Fruit fly (Drosophila melanogaster) whole organism, embryonic: ENCODE data around the gene CG5510.
A peak's percentile ranks its signal among the peaks of the same experiment; 100 is the strongest.

Source experiments
- CG10267 ChIP-seq: fragments of 200-800 bp; sonication (Bioruptor generic); optimal IDR thresholded peaks from 2 replicates; lab custom pipeline; 2018; ENCODE audit warnings: missing biosample characterization, mild to moderate bottlenecking, missing genetic modification characterization, moderate library complexity
- CG12219 ChIP-seq: fragments of 200-800 bp; sonication (Bioruptor generic); optimal IDR thresholded peaks from 3 replicates; lab custom pipeline; 2018; ENCODE audit warnings: missing biosample characterization, mild to moderate bottlenecking, missing genetic modification characterization
- CG12391 ChIP-seq: fragments of 200-800 bp; sonication (Bioruptor generic); optimal IDR thresholded peaks from 3 replicates; lab custom pipeline; 2018; ENCODE audit warnings: missing biosample characterization, mild to moderate bottlenecking, missing genetic modification characterization, moderate library complexity
- CG13287 ChIP-seq: fragments of 200-800 bp; sonication (Bioruptor generic); IDR thresholded peaks from 2 replicates; pipeline ENCODE4 v1.3.6; 2022; ENCODE audit warnings: missing biosample characterization, missing genetic modification characterization; ENCODE audit not compliant: partially characterized antibody
- CG14441 ChIP-seq: fragments of 200-800 bp; sonication (Bioruptor generic); IDR thresholded peaks from 2 replicates; pipeline ENCODE4 v1.3.6; 2022; ENCODE audit warnings: missing biosample characterization, missing genetic modification characterization
- CG14965 ChIP-seq: fragments of 200-800 bp; sonication (Bioruptor generic); optimal IDR thresholded peaks from 2 replicates; lab custom pipeline; 2016; ENCODE audit warnings: missing biosample characterization, missing genetic modification characterization, borderline replicate concordance
- CG16815 ChIP-seq: fragments of 200-800 bp; sonication (Bioruptor generic); optimal IDR thresholded peaks from 3 replicates; lab custom pipeline; 2017; ENCODE audit warnings: missing biosample characterization, mild to moderate bottlenecking, missing genetic modification characterization
- CG17568 ChIP-seq: fragments of 200-800 bp; sonication (Bioruptor generic); optimal IDR thresholded peaks from 2 replicates; lab custom pipeline; 2018; ENCODE audit warnings: missing biosample characterization, mild to moderate bottlenecking, missing genetic modification characterization, moderate library complexity
- CG17802 ChIP-seq: fragments of 200-800 bp; sonication (Bioruptor generic); optimal IDR thresholded peaks from 2 replicates; lab custom pipeline; 2018; ENCODE audit warnings: missing biosample characterization, mild to moderate bottlenecking, missing genetic modification characterization, moderate library complexity
- CG18262 ChIP-seq: fragments of 200-800 bp; optimal IDR thresholded peaks from 3 replicates; lab custom pipeline; 2019; ENCODE audit warnings: missing biosample characterization, mild to moderate bottlenecking, missing genetic modification characterization, moderate library complexity
- CG2202 ChIP-seq: fragments of 200-800 bp; sonication (Bioruptor generic); optimal IDR thresholded peaks from 2 replicates; lab custom pipeline; 2018; ENCODE audit warnings: missing biosample characterization, mild to moderate bottlenecking, missing genetic modification characterization
- CG2678 ChIP-seq: fragments of 200-800 bp; sonication (Bioruptor generic); optimal IDR thresholded peaks from 3 replicates; lab custom pipeline; 2019; ENCODE audit warnings: missing biosample characterization, mild to moderate bottlenecking, missing genetic modification characterization, moderate library complexity
- CG2712 ChIP-seq: fragments of 200-800 bp; optimal IDR thresholded peaks from 3 replicates; lab custom pipeline; 2019; ENCODE audit warnings: missing biosample characterization, mild to moderate bottlenecking, missing genetic modification characterization, moderate library complexity
- CG30020 ChIP-seq: fragments of 200-800 bp; optimal IDR thresholded peaks from 2 replicates; lab custom pipeline; 2019; ENCODE audit warnings: missing biosample characterization, mild to moderate bottlenecking, missing genetic modification characterization, moderate library complexity
- CG4404 ChIP-seq: fragments of 200-800 bp; sonication (Bioruptor generic); IDR thresholded peaks from 2 replicates; pipeline ENCODE4 v1.3.6; 2022; ENCODE audit warnings: missing biosample characterization, missing genetic modification characterization
- CG7357 ChIP-seq: fragments of 200-800 bp; sonication (Bioruptor generic); IDR thresholded peaks from 3 replicates; pipeline ENCODE4 v1.3.6; 2022; ENCODE audit warnings: missing biosample characterization, missing genetic modification characterization
- CG7556 ChIP-seq: fragments of 200-800 bp; sonication (Bioruptor generic); optimal IDR thresholded peaks from 2 replicates; lab custom pipeline; 2017; ENCODE audit warnings: missing biosample characterization, mild to moderate bottlenecking, missing genetic modification characterization
- CG7963 ChIP-seq: fragments of 200-800 bp; sonication (Bioruptor generic); IDR thresholded peaks from 3 replicates; pipeline ENCODE4 v1.3.6; 2022; ENCODE audit warnings: missing biosample characterization, missing genetic modification characterization; ENCODE audit not compliant: partially characterized antibody
- CG8478 ChIP-seq: fragments of >200 bp; optimal IDR thresholded peaks from 2 replicates; lab custom pipeline; 2018
- CG8924 ChIP-seq: fragments of 200-800 bp; optimal IDR thresholded peaks from 3 replicates; lab custom pipeline; 2019; ENCODE audit warnings: missing biosample characterization, mild to moderate bottlenecking, missing genetic modification characterization, moderate library complexity
- Dip3 ChIP-seq: fragments of 200-800 bp; sonication (Bioruptor generic); optimal IDR thresholded peaks from 3 replicates; lab custom pipeline; 2016; ENCODE audit warnings: missing biosample characterization, missing genetic modification characterization
- E2f2 ChIP-seq: fragments of 200-800 bp; sonication (Bioruptor generic); IDR thresholded peaks from 2 replicates; pipeline ENCODE4 v1.3.6; 2022; ENCODE audit warnings: missing biosample characterization, missing genetic modification characterization
- HHEX ChIP-seq: fragments of 200-800 bp; sonication (Bioruptor generic); optimal IDR thresholded peaks from 3 replicates; lab custom pipeline; 2017; ENCODE audit warnings: missing biosample characterization, mild to moderate bottlenecking, missing genetic modification characterization, missing genetic modification reagents
- Hr78 ChIP-seq, 2 experiments: fragments of 200-800 bp in 1 of 2; fragments of >200 bp in 1 of 2; sonication (Bioruptor generic) in 1 of 2; optimal IDR thresholded peaks; 2 replicates each; lab custom pipeline; 2017 to 2019; ENCODE audit warnings: missing biosample characterization in 2 of 2, missing genetic modification characterization in 2 of 2, mild to moderate bottlenecking in 1 of 2, moderate library complexity in 1 of 2
- Poxn ChIP-seq: fragments of 200-800 bp; sonication (Bioruptor generic); IDR thresholded peaks from 2 replicates; pipeline ENCODE4 v1.3.6; 2022; ENCODE audit warnings: missing biosample characterization, missing genetic modification characterization
- Rx ChIP-seq: fragments of 200-800 bp; sonication (Bioruptor generic); IDR thresholded peaks from 2 replicates; pipeline ENCODE4 v1.3.6; 2022; ENCODE audit warnings: missing biosample characterization, missing genetic modification characterization
- Sry-δ ChIP-seq: fragments of 200-800 bp; sonication (Bioruptor generic); optimal IDR thresholded peaks from 2 replicates; lab custom pipeline; 2016; ENCODE audit warnings: missing biosample characterization, missing genetic modification characterization
- Stat92E ChIP-seq, 3 experiments: fragments of >200 bp in 2 of 3; fragments of 200-800 bp in 1 of 3; sonication (Bioruptor generic) in 1 of 3; optimal IDR thresholded peaks; 2 replicates each; lab custom pipeline; 2017 to 2019; ENCODE audit warnings: missing biosample characterization in 3 of 3, missing genetic modification characterization in 3 of 3, mild to moderate bottlenecking in 1 of 3, moderate library complexity in 1 of 3
- ab ChIP-seq: fragments of 200-800 bp; sonication (Bioruptor generic); optimal IDR thresholded peaks from 2 replicates; lab custom pipeline; 2016; ENCODE audit warnings: missing biosample characterization, missing genetic modification characterization
- abd-A ChIP-seq: fragments of 200-800 bp; sonication (Bioruptor generic); optimal IDR thresholded peaks from 3 replicates; lab custom pipeline; 2019; ENCODE audit warnings: missing biosample characterization, mild to moderate bottlenecking, missing genetic modification characterization, moderate library complexity
- ac ChIP-seq: fragments of 200-800 bp; sonication (Bioruptor generic); optimal IDR thresholded peaks from 3 replicates; lab custom pipeline; 2017; ENCODE audit warnings: missing biosample characterization, mild to moderate bottlenecking, missing genetic modification characterization
- bbx ChIP-seq: fragments of 200-800 bp; sonication (Bioruptor generic); IDR thresholded peaks from 2 replicates; pipeline ENCODE4 v1.3.6; 2022; ENCODE audit warnings: missing biosample characterization, missing genetic modification characterization; ENCODE audit not compliant: partially characterized antibody
- bcd ChIP-seq: fragments of 200-800 bp; sonication (Bioruptor generic); optimal IDR thresholded peaks from 2 replicates; lab custom pipeline; 2017; ENCODE audit warnings: missing biosample characterization, mild to moderate bottlenecking, missing genetic modification characterization
- da ChIP-seq: fragments of 200-800 bp; sonication (Bioruptor generic); optimal IDR thresholded peaks from 2 replicates; lab custom pipeline; 2016; ENCODE audit warnings: missing biosample characterization, missing genetic modification characterization
- dmrt11E ChIP-seq: fragments of 200-800 bp; sonication (Bioruptor generic); optimal IDR thresholded peaks from 3 replicates; lab custom pipeline; 2018; ENCODE audit warnings: missing biosample characterization, mild to moderate bottlenecking, missing genetic modification characterization, moderate library complexity
- eyg ChIP-seq: fragments of 200-800 bp; sonication (Bioruptor generic); optimal IDR thresholded peaks from 3 replicates; lab custom pipeline; 2016; ENCODE audit warnings: missing biosample characterization, missing genetic modification characterization
- gcm ChIP-seq: fragments of 200-800 bp; sonication (Bioruptor generic); optimal IDR thresholded peaks from 2 replicates; lab custom pipeline; 2019; ENCODE audit warnings: missing biosample characterization, mild to moderate bottlenecking, missing genetic modification characterization, moderate library complexity
- hbn ChIP-seq: fragments of 200-800 bp; sonication (Bioruptor generic); IDR thresholded peaks from 2 replicates; pipeline ENCODE4 v1.3.6; 2022; ENCODE audit warnings: missing biosample characterization, missing genetic modification characterization; ENCODE audit not compliant: partially characterized antibody
- ind ChIP-seq: fragments of 200-800 bp; sonication (Bioruptor generic); optimal IDR thresholded peaks from 3 replicates; lab custom pipeline; 2016; ENCODE audit warnings: missing biosample characterization, missing genetic modification characterization
- lmd ChIP-seq: fragments of 200-800 bp; sonication (Bioruptor generic); IDR thresholded peaks from 2 replicates; pipeline ENCODE4 v1.3.6; 2022; ENCODE audit warnings: missing biosample characterization, missing genetic modification characterization
- maf-S ChIP-seq: fragments of 200-800 bp; sonication (Bioruptor generic); optimal IDR thresholded peaks from 2 replicates; lab custom pipeline; 2016; ENCODE audit warnings: missing biosample characterization, missing genetic modification characterization
- phol ChIP-seq: fragments of 200-800 bp; sonication (Bioruptor generic); optimal IDR thresholded peaks from 3 replicates; lab custom pipeline; 2018; ENCODE audit warnings: missing biosample characterization, mild to moderate bottlenecking, missing genetic modification characterization, moderate library complexity
- pros ChIP-seq: fragments of 200-800 bp; sonication (Bioruptor generic); optimal IDR thresholded peaks from 3 replicates; lab custom pipeline; 2019; ENCODE audit warnings: missing biosample characterization, mild to moderate bottlenecking, missing genetic modification characterization, moderate library complexity
- pzg ChIP-seq: fragments of 200-800 bp; sonication (Bioruptor generic); optimal IDR thresholded peaks from 3 replicates; lab custom pipeline; 2018; ENCODE audit warnings: missing biosample characterization, mild to moderate bottlenecking, missing genetic modification characterization, moderate library complexity
- rib ChIP-seq: fragments of 200-800 bp; sonication (Bioruptor generic); IDR thresholded peaks from 2 replicates; pipeline ENCODE4 v1.3.6; 2022; ENCODE audit warnings: missing biosample characterization, missing genetic modification characterization
- salm ChIP-seq: fragments of 200-800 bp; sonication (Bioruptor generic); optimal IDR thresholded peaks from 2 replicates; lab custom pipeline; 2018; ENCODE audit warnings: missing biosample characterization, mild to moderate bottlenecking, missing genetic modification characterization
- sima ChIP-seq: fragments of 200-800 bp; sonication (Bioruptor generic); optimal IDR thresholded peaks from 2 replicates; lab custom pipeline; 2016; ENCODE audit warnings: missing biosample characterization, missing genetic modification characterization
- tio ChIP-seq: fragments of 200-800 bp; sonication (Bioruptor generic); optimal IDR thresholded peaks from 2 replicates; lab custom pipeline; 2017; ENCODE audit warnings: missing biosample characterization, missing genetic modification characterization, inconsistent platforms
- vvl ChIP-seq: fragments of 200-800 bp; sonication (Bioruptor generic); IDR thresholded peaks from 2 replicates; pipeline ENCODE4 v1.3.6; 2022; ENCODE audit warnings: missing biosample characterization, missing genetic modification characterization
- yki ChIP-seq: fragments of >200 bp; optimal IDR thresholded peaks from 3 replicates; lab custom pipeline; 2018

The CG5510 gene

dm6 chr3R:24193373-24193879 lies 24.1 kb upstream of the CG5510 start, which contains the start of the genes SMC6 and CG6204 (continued):
- TF ChIP-seq CG18262 (tag; lab: Kevin White, UChicago) (peak; percentile 95), CG10267 (tag; lab: Kevin White, UChicago) (peak; percentile 86), abd-A (tag; lab: Kevin White, UChicago) (no peak), CG8478 (lab: Kevin White, UChicago) (no peak), CG12391 (tag; lab: Kevin White, UChicago) (peak; percentile 95), pzg (peak; percentile 61), CG13287 (GFP tag; lab: Robert Waterston, UW) (peak; percentile 52), Hr78 (GFP tag; optimal IDR thresholded peaks at IDR 0.05; lab: Kevin White, UChicago) (no peak), salm (peak; percentile 92), Stat92E (GFP tag; optimal IDR thresholded peaks at IDR 0.05; lab: Kevin White, UChicago) (peak in 1 of 3 experiments; percentile 89), eyg (peak; percentile 52), CG14965 (no peak), rib (GFP tag; lab: Robert Waterston, UW) (peak; percentile 90), bbx (GFP tag; lab: Robert Waterston, UW) (peak; percentile 44), Rx (GFP tag; lab: Robert Waterston, UW) (peak; percentile 89), CG7357 (peak; percentile 90), bcd (GFP tag; lab: Kevin White, UChicago) (peak; percentile 94), ac (GFP tag; lab: Kevin White, UChicago) (peak; percentile 53), E2f2 (GFP tag; lab: Robert Waterston, UW) (peak; percentile 88), ind (peak; percentile 95), CG2712 (tag; lab: Kevin White, UChicago) (peak; percentile 95), yki (lab: Kevin White, UChicago) (no peak), pros (GFP tag; lab: Kevin White, UChicago) (peak; percentile 20), phol (tag; lab: Kevin White, UChicago) (peak; percentile 95), CG2202 (peak; percentile 80), tio (peak; percentile 92), CG17568 (GFP tag; lab: Kevin White, UChicago) (peak; percentile 87), CG7556 (GFP tag; lab: Kevin White, UChicago) (peak; percentile 93), CG8924 (peak; percentile 95), CG16815 (GFP tag; lab: Kevin White, UChicago) (peak; percentile 95), Dip3 (GFP tag; lab: Kevin White, UChicago) (peak; percentile 90), Poxn (GFP tag; lab: Robert Waterston, UW) (peak; percentile 92), da (GFP tag; lab: Kevin White, UChicago) (peak; percentile 59), CG4404 (GFP tag; lab: Robert Waterston, UW) (peak; percentile 95), CG14441 (GFP tag; lab: Robert Waterston, UW) (peak; percentile 95), ab (peak; percentile 39), CG12219 (GFP tag; lab: Kevin White, UChicago) (peak; percentile 87), HHEX (GFP tag; lab: Kevin White, UChicago) (peak; percentile 90), lmd (peak; percentile 97), vvl (GFP tag; lab: Robert Waterston, UW) (peak; percentile 97), Sry-δ (GFP tag; lab: Kevin White, UChicago) (peak; percentile 84), CG7963 (no peak), maf-S (GFP tag; lab: Kevin White, UChicago) (peak; percentile 85), CG17802 (tag; lab: Kevin White, UChicago) (peak; percentile 75), CG2678 (peak; percentile 97), hbn (GFP tag; lab: Robert Waterston, UW) (no peak; the same call in 1 of the 2 replicates), dmrt11E (peak; percentile 93), gcm (GFP tag; lab: Kevin White, UChicago) (peak; percentile 92), CG30020 (tag; lab: Kevin White, UChicago) (peak; percentile 84), sima (GFP tag; lab: Kevin White, UChicago) (peak; percentile 74)
